Worm (Caenorhabditis elegans) whole organism, mixed stage, embryonic: Measurements from ENCODE around the gene har-1.

Source experiments
- M03D4.4 ChIP-seq: sonication (generic microtip); optimal IDR thresholded peaks from 2 replicates; lab custom pipeline; 2017; ENCODE audit warnings: mild to moderate bottlenecking, missing genetic modification characterization, missing compliant biosample characterization
- bed-3 ChIP-seq: fragments of 200-800 bp; sonication (Bioruptor generic); optimal IDR thresholded peaks from 3 replicates; lab custom pipeline; 2018; ENCODE audit warnings: mild to moderate bottlenecking, missing genetic modification characterization, moderate library complexity, missing compliant biosample characterization
- blmp-1 ChIP-seq: fragments of 150-350 bp; optimal IDR thresholded peaks from 2 replicates; lab custom pipeline; 2014; ENCODE audit warnings: missing biosample characterization, missing genetic modification characterization
- ceh-39 ChIP-seq: fragments of 150-350 bp; optimal IDR thresholded peaks from 2 replicates; lab custom pipeline; 2014; ENCODE audit warnings: missing biosample characterization, missing genetic modification characterization
- ceh-43 ChIP-seq: fragments of 200-800 bp; sonication (Bioruptor generic); optimal IDR thresholded peaks from 2 replicates; lab custom pipeline; 2018; ENCODE audit warnings: mild to moderate bottlenecking, missing genetic modification characterization, moderate library complexity, missing compliant biosample characterization
- ceh-83 ChIP-seq: fragments of 200-800 bp; sonication (Bioruptor generic); optimal IDR thresholded peaks from 2 replicates; lab custom pipeline; 2018; ENCODE audit warnings: mild to moderate bottlenecking, missing genetic modification characterization, missing compliant biosample characterization
- ces-1 ChIP-seq: fragments of 150-350 bp; optimal IDR thresholded peaks from 2 replicates; lab custom pipeline; 2014; ENCODE audit warnings: missing biosample characterization, missing genetic modification reagents, missing genetic modification characterization
- cnd-1 ChIP-seq: fragments of 200-800 bp; sonication (Bioruptor generic); optimal IDR thresholded peaks from 2 replicates; lab custom pipeline; 2018; ENCODE audit warnings: mild to moderate bottlenecking, missing genetic modification characterization, missing compliant biosample characterization
- drap-1 ChIP-seq: fragments of 200-800 bp; sonication (Bioruptor generic); optimal IDR thresholded peaks from 3 replicates; lab custom pipeline; 2018; ENCODE audit warnings: mild to moderate bottlenecking, missing genetic modification characterization, missing compliant biosample characterization
- elt-1 ChIP-seq: sonication (generic microtip); optimal IDR thresholded peaks from 2 replicates; lab custom pipeline; 2017; ENCODE audit warnings: missing genetic modification characterization, mild to moderate bottlenecking, missing compliant biosample characterization, antibody characterized with exemption, moderate library complexity, borderline replicate concordance; ENCODE audit not compliant: insufficient read depth
- elt-3 ChIP-seq: fragments of 150-350 bp; optimal IDR thresholded peaks from 2 replicates; lab custom pipeline; 2014; ENCODE audit warnings: missing biosample characterization, missing genetic modification characterization
- flh-1 ChIP-seq: fragments of 200-800 bp; sonication (Bioruptor generic); optimal IDR thresholded peaks from 2 replicates; lab custom pipeline; 2018; ENCODE audit warnings: mild to moderate bottlenecking, missing genetic modification characterization, moderate library complexity, missing compliant biosample characterization
- ham-2 ChIP-seq: fragments of 200-800 bp; sonication (Bioruptor generic); optimal IDR thresholded peaks from 2 replicates; lab custom pipeline; 2018; ENCODE audit warnings: mild to moderate bottlenecking, missing genetic modification characterization, missing compliant biosample characterization
- hlh-1 ChIP-seq: fragments of 150-350 bp; optimal IDR thresholded peaks from 2 replicates; lab custom pipeline; 2014; ENCODE audit warnings: missing biosample characterization, missing genetic modification reagents, missing genetic modification characterization
- lin-13 ChIP-seq: fragments of 150-350 bp; optimal IDR thresholded peaks from 2 replicates; lab custom pipeline; 2014; ENCODE audit warnings: missing biosample characterization, missing genetic modification characterization
- lin-32 ChIP-seq: fragments of 200-800 bp; sonication (Bioruptor generic); optimal IDR thresholded peaks from 2 replicates; lab custom pipeline; 2018; ENCODE audit warnings: mild to moderate bottlenecking, missing genetic modification characterization, missing compliant biosample characterization
- lsy-2 ChIP-seq: fragments of 150-350 bp; optimal IDR thresholded peaks from 2 replicates; lab custom pipeline; 2014; ENCODE audit warnings: missing biosample characterization, missing genetic modification characterization
- mab-5 ChIP-seq: fragments of 150-350 bp; optimal IDR thresholded peaks from 2 replicates; lab custom pipeline; 2014; ENCODE audit warnings: missing biosample characterization, missing genetic modification characterization
- mep-1 ChIP-seq: fragments of 150-350 bp; optimal IDR thresholded peaks from 2 replicates; lab custom pipeline; 2017; ENCODE audit warnings: missing biosample characterization, missing genetic modification reagents, missing genetic modification characterization, inconsistent platforms
- mls-2 ChIP-seq: sonication (generic microtip); optimal IDR thresholded peaks from 2 replicates; lab custom pipeline; 2016; ENCODE audit warnings: mild to moderate bottlenecking, missing genetic modification characterization, moderate library complexity, missing compliant biosample characterization
- nhr-12 ChIP-seq: fragments of 150-350 bp; optimal IDR thresholded peaks from 2 replicates; lab custom pipeline; 2014; ENCODE audit warnings: missing biosample characterization, missing genetic modification characterization
- nhr-2 ChIP-seq: fragments of 150-350 bp; optimal IDR thresholded peaks from 2 replicates; lab custom pipeline; 2014; ENCODE audit warnings: missing biosample characterization, missing genetic modification characterization
- nhr-237 ChIP-seq: fragments of 150-350 bp; optimal IDR thresholded peaks from 2 replicates; lab custom pipeline; 2014; ENCODE audit warnings: missing biosample characterization, missing genetic modification characterization
- pha-4 ChIP-seq: fragments of 150-350 bp; optimal IDR thresholded peaks from 2 replicates; lab custom pipeline; 2018; ENCODE audit warnings: missing biosample characterization, missing genetic modification reagents, missing genetic modification characterization
- sem-2 ChIP-seq: fragments of 200-800 bp; sonication (Bioruptor generic); optimal IDR thresholded peaks from 2 replicates; lab custom pipeline; 2018; ENCODE audit warnings: mild to moderate bottlenecking, missing genetic modification characterization, missing compliant biosample characterization
- sptf-1 ChIP-seq: sonication (generic microtip); optimal IDR thresholded peaks from 2 replicates; lab custom pipeline; 2017; ENCODE audit warnings: mild to moderate bottlenecking, missing genetic modification characterization, moderate library complexity, missing compliant biosample characterization
- unc-120 ChIP-seq: sonication (generic microtip); optimal IDR thresholded peaks from 2 replicates; lab custom pipeline; 2017; ENCODE audit warnings: missing genetic modification characterization, missing compliant biosample characterization; ENCODE audit not compliant: poor library complexity, severe bottlenecking
- unc-39 ChIP-seq: fragments of 150-350 bp; optimal IDR thresholded peaks from 2 replicates; lab custom pipeline; 2014; ENCODE audit warnings: missing biosample characterization, missing genetic modification characterization
- unc-62 ChIP-seq: fragments of 150-350 bp; optimal IDR thresholded peaks from 2 replicates; lab custom pipeline; 2014; ENCODE audit warnings: missing biosample characterization, missing genetic modification reagents, missing genetic modification characterization
- zip-8 ChIP-seq: fragments of 150-350 bp; optimal IDR thresholded peaks from 2 replicates; lab custom pipeline; 2014; ENCODE audit warnings: missing biosample characterization, missing genetic modification characterization
- ztf-11 ChIP-seq: fragments of 150-350 bp; optimal IDR thresholded peaks from 2 replicates; lab custom pipeline; 2014; ENCODE audit warnings: missing biosample characterization, missing genetic modification characterization

The har-1 gene

DNA sequence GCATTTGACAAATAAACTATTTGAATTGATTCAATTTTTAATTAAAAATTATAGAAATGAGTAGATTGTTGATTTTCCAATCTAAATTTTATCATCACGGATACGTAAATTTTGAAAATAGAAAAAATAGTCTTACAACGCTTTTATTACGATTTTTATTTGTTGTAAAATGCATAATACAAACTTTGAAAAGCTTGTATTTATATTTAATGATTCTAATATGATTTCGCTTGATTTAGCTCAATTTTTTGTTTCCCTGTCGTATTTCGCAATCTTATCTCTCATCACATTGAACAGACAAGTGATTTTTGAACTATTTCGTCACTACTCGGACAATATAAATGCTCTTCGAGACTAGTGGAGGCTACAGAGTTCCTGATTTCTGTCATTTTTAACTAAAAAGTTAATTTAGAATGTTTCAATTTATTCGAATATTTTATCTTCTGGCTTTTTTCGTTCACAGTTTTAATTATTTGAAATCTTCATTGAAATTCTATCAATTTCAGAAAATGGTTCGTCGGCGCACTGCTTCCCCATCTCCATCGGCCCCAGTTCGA is at the start of gene har-1, which contains the start of gene wht-3:
TSS of gene har-1 (plus strand) at position 507 of the 557 bp plus-strand sequence.
TSS of gene wht-3 (minus strand) at position 51 of the 557 bp plus-strand sequence.
- TF ChIP-seq hlh-1 = no peak
- TF ChIP-seq lsy-2 (tag; lab: Kevin White, UChicago) = no peak
- TF ChIP-seq zip-8 (tag; lab: Kevin White, UChicago) = no peak
- no peak for TF ChIP-seq mep-1
- no peak for TF ChIP-seq blmp-1 (tag; lab: Kevin White, UChicago)
- no peak for TF ChIP-seq drap-1 (GFP tag; lab: Kevin White, UChicago)
- TF ChIP-seq mab-5 (tag; lab: Kevin White, UChicago) = no peak
- no peak for TF ChIP-seq ztf-11
- TF ChIP-seq lin-13 (tag; lab: Kevin White, UChicago) = no peak
- no peak for TF ChIP-seq sptf-1 (tag; lab: Kevin White, UChicago)
- no peak for TF ChIP-seq nhr-2
- TF ChIP-seq pha-4 (tag; lab: Kevin White, UChicago) = no peak
- TF ChIP-seq, all 35 proteins: peak for 0

DNA sequence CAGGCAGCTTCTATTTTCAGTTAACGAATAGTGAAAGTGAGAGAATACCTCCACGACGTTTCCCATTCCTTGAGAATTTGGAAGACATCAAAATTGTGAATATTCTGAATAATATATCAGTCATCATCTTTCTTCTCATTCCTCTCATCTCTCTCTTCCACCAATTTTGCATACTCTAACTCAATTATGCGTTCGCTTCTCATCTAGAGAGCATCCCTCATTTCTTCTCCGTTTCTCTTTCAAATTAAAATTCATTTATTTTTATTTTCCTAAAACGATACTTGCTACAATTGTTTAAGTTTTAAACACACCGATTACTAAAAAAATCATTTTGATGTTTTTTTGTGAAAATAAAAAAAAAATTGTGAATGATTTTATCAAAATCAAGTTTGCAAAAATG is 48.7 kb upstream of the har-1 start:
- TF ChIP-seq ces-1 (GFP tag; lab: Kevin White, UChicago) (peak; percentile 95), hlh-1 (no peak)
- TF ChIP-seq, all 35 proteins: peak for 1

DNA sequence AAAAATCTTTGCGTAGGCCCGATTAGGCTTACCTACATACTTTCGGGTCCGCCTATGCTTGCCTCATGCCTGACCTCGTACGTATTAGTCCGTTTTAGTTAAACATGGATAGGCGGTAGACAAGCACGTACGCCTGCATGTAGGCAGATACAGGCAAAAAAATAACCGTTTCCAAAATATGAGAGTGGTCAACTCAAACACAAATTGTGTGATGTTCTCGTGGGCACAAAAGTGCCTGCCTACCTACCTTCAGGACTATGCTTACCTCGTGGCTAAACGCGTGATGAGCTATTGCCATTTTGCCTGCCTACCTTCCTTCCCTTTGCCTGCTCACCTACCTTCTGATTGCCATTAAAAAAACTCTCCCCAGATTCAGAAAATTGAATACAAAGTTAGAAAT is 45.2 kb upstream of the har-1 start:
- no peak for TF ChIP-seq elt-1
- TF ChIP-seq nhr-237 (tag; lab: Kevin White, UChicago) = no peak
- no peak for TF ChIP-seq mls-2
- no peak for TF ChIP-seq pha-4 (tag; lab: Kevin White, UChicago)
- no peak for TF ChIP-seq elt-3
- no peak for TF ChIP-seq ceh-83
- TF ChIP-seq ceh-39 (tag; lab: Kevin White, UChicago) = no peak
- no peak for TF ChIP-seq hlh-1
- TF ChIP-seq sem-2 (GFP tag; lab: Kevin White, UChicago) = no peak
- no peak for TF ChIP-seq lsy-2 (tag; lab: Kevin White, UChicago)
- TF ChIP-seq M03D4.4 (tag; lab: Kevin White, UChicago) = no peak
- no peak for TF ChIP-seq ces-1 (GFP tag; lab: Kevin White, UChicago)
- no peak for TF ChIP-seq ztf-11
- TF ChIP-seq cnd-1 (tag; lab: Kevin White, UChicago) = no peak
- TF ChIP-seq unc-120 (tag; lab: Kevin White, UChicago) = no peak

DNA sequence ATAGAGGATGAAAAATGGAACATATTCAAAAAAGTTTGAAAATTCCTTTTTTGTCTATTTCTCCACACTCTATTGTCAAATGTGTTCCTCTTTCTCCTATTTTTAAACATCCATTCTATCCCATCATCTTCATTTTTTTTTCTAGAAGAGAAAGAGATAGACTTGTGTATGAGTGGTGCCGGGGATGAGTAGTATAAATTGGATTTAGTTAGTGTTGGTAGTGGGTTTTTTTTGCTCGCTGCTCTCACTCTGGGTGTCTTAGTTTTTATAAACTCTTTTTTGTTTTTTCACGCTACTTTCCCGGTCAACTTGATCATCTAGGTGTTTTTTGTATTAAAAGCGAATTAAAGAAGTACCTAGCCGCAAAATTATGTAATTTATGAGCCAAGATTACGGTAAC is 44.6 kb upstream of the har-1 start:
- no peak for TF ChIP-seq unc-62 (GFP tag; lab: Kevin White, UChicago)
- peak; percentile 72 for TF ChIP-seq ces-1 (GFP tag; lab: Kevin White, UChicago)

DNA sequence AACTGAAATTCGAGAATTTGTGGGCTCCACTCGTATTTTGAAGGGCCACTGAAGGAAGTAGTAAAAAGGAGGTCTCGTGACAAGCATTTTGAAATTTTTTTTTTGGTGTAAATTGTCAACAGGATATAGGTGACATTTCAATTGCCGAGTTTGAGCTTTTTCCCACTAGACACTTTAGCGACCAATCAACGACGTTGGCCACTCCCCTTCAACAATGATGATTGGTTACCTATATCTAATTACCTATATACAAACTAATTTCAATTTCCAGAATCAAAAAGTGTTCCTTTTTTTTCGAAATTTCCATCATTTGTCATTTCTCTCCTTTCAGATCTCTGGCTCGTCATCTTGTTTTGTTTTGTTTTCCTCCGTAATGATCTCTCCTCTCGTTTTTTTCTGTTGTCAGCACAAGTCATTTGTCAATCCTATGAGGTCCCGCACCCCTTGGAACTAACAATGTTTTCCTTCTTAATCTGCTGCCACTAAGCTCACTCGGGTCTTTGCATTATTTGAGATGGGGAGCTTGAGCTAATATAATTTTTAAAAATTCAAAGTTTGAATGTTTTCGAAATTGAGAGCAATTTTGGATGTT is 43.8 kb upstream of the har-1 start:
- no peak for TF ChIP-seq ztf-11
- TF ChIP-seq flh-1 = no peak
- no peak for TF ChIP-seq zip-8 (tag; lab: Kevin White, UChicago)
- no peak for TF ChIP-seq drap-1 (GFP tag; lab: Kevin White, UChicago)
- no peak for TF ChIP-seq bed-3
- no peak for TF ChIP-seq elt-1
- no peak for TF ChIP-seq ceh-43 (GFP tag; lab: Kevin White, UChicago)
- TF ChIP-seq ham-2 (GFP tag; lab: Kevin White, UChicago) = no peak

DNA sequence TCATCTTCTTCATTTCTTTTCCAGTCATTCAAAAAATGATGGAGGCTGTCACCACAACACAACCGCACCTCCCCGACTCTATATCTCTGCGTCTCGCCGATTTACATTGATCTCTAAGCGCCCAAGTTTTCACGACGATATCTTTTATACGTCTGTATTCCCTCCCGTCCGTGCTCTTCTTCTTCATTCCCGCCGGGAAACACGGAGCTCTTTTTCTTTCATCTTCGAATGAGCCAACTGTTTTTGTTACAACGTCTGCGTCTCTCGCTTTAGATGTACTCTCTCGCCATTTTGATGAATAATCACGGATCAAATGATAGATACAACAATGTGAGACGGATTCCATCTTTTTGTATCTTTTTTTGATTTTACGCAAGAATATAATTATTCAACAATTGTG is 38.3 kb upstream of the har-1 start:
- no peak for TF ChIP-seq ztf-11
- TF ChIP-seq nhr-12 (tag; lab: Kevin White, UChicago) = no peak
- peak; percentile 67 for TF ChIP-seq unc-62 (GFP tag; lab: Kevin White, UChicago)
- no peak for TF ChIP-seq unc-39 (tag; lab: Kevin White, UChicago)
- TF ChIP-seq hlh-1 = peak; percentile 96
- no peak for TF ChIP-seq ceh-39 (tag; lab: Kevin White, UChicago)
- TF ChIP-seq lin-32 = no peak
- peak; percentile 62 for TF ChIP-seq unc-120 (tag; lab: Kevin White, UChicago)
